Worm (Caenorhabditis elegans): ENCODE data around the gene K08E5.5.

The K08E5.5 gene

ce11 chrIII:10132495-10133450 is 27.5 kb downstream of the K08E5.5 start:
- TF ChIP-seq cog-1 (tag; optimal IDR thresholded peaks at IDR 0.05): no peak
- no peak for TF ChIP-seq klf-2 (GFP tag; conservative IDR thresholded peaks at IDR 0.05)
- no peak for TF ChIP-seq flt-1 (GFP tag; IDR thresholded peaks at IDR 0.05)
- no peak for TF ChIP-seq ref-1 (GFP tag; conservative IDR thresholded peaks at IDR 0.05)

- no peak for TF ChIP-seq med-1 (GFP tag; optimal IDR thresholded peaks at IDR 0.05; ENCODE audit: insufficient read depth)
- no peak for TF ChIP-seq ztf-29 (GFP tag; IDR thresholded peaks at IDR 0.05)
- TF ChIP-seq klf-2 (GFP tag; conservative IDR thresholded peaks at IDR 0.05): no peak
- no peak for TF ChIP-seq cog-1 (tag; optimal IDR thresholded peaks at IDR 0.05)
- TF ChIP-seq ztf-23 (GFP tag; IDR thresholded peaks at IDR 0.05): no peak
- TF ChIP-seq T22C8.4 (GFP tag; IDR thresholded peaks at IDR 0.05): no peak
- no peak for TF ChIP-seq flt-1 (GFP tag; IDR thresholded peaks at IDR 0.05)
- TF ChIP-seq tab-1 (GFP tag; IDR thresholded peaks at IDR 0.05): no peak
- no peak for TF ChIP-seq ref-1 (GFP tag; conservative IDR thresholded peaks at IDR 0.05)
Measured at ce11 chrIII:10126375-10126774, 33.9 kb downstream of the K08E5.5 start.

DNA sequence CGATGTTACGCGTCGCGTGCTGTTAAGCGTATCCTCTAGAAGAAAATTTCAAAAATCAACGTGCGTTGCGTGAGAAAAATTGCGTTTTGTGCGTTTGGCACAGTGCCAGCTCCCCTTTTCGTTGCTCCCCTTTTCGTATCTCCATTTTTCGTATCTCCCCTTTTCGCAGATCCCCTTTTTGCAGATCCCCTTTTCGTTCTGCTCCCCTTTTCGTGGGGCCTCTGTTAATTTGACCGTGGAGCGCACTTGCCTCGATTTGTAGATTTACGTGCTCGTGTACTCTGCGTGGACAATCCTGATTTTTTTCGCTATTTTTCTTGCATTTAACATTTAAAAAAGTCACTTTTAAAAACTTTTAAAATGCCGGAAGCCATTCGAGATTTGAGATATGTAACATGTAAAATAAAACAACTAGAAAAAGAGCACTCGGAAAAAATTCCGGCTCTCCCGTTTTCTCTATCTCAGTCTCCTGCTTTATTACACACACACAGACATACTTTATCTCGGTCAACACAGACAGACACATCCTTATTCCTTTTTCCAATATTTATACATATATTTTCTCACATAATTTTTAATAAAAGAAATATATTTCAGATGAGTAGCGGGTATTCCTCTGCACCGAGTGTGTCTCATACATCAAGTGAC is 36.6 kb downstream of the K08E5.5 start, which contains the start of gene ttll-4:
TSS of gene ttll-4 (plus strand) at position 598 of the 648 bp plus-strand sequence.
- no peak for TF ChIP-seq med-1 (GFP tag; optimal IDR thresholded peaks at IDR 0.05; ENCODE audit: insufficient read depth)
- no peak for TF ChIP-seq ref-1 (GFP tag; conservative IDR thresholded peaks at IDR 0.05)
- peak; percentile 56; the same call in 1 of the 2 replicates for TF ChIP-seq T22C8.4 (GFP tag; IDR thresholded peaks at IDR 0.05)
- TF ChIP-seq tab-1 (GFP tag; IDR thresholded peaks at IDR 0.05): peak; percentile 58; the same call in 1 of the 2 replicates
- TF ChIP-seq flt-1 (GFP tag; IDR thresholded peaks at IDR 0.05): peak; percentile 89
- TF ChIP-seq ztf-23 (GFP tag; IDR thresholded peaks at IDR 0.05): peak; percentile 86
- peak; percentile 85 for TF ChIP-seq klf-2 (GFP tag; conservative IDR thresholded peaks at IDR 0.05)
- TF ChIP-seq cog-1 (tag; optimal IDR thresholded peaks at IDR 0.05): peak; percentile 42
- 0 out of 2 replicates have a peak, but pooled peaks have one; percentile 27 for TF ChIP-seq ztf-29 (GFP tag; IDR thresholded peaks at IDR 0.05)

- TF ChIP-seq T22C8.4 (GFP tag; IDR thresholded peaks at IDR 0.05) (peak; percentile 89), med-1 (GFP tag; optimal IDR thresholded peaks at IDR 0.05; ENCODE audit: insufficient read depth) (no peak)
Measured at ce11 chrIII:10120076-10120831, 40.0 kb downstream of the K08E5.5 start, which contains the start of the genes gtf-2H3 and ham-3. gtf-2H3 (minus strand) TSS chrIII:10120148. ham-3 (plus strand) TSS chrIII:10120781.

ce11 chrIII:10118818-10119217 is 41.5 kb downstream of the K08E5.5 start, which contains the start of gene ZK1128.3:
ZK1128.3 (minus strand) TSS chrIII:10118918.
- no peak for TF ChIP-seq ref-1 (GFP tag; conservative IDR thresholded peaks at IDR 0.05)
- TF ChIP-seq tab-1 (GFP tag; IDR thresholded peaks at IDR 0.05): no peak
- TF ChIP-seq klf-2 (GFP tag; conservative IDR thresholded peaks at IDR 0.05): no peak
- no peak for TF ChIP-seq ztf-29 (GFP tag; IDR thresholded peaks at IDR 0.05)
- TF ChIP-seq flt-1 (GFP tag; IDR thresholded peaks at IDR 0.05): no peak
- TF ChIP-seq ztf-23 (GFP tag; IDR thresholded peaks at IDR 0.05): no peak
- TF ChIP-seq T22C8.4 (GFP tag; IDR thresholded peaks at IDR 0.05): no peak
- TF ChIP-seq med-1 (GFP tag; optimal IDR thresholded peaks at IDR 0.05; ENCODE audit: insufficient read depth): no peak
- no peak for TF ChIP-seq cog-1 (tag; optimal IDR thresholded peaks at IDR 0.05)

DNA sequence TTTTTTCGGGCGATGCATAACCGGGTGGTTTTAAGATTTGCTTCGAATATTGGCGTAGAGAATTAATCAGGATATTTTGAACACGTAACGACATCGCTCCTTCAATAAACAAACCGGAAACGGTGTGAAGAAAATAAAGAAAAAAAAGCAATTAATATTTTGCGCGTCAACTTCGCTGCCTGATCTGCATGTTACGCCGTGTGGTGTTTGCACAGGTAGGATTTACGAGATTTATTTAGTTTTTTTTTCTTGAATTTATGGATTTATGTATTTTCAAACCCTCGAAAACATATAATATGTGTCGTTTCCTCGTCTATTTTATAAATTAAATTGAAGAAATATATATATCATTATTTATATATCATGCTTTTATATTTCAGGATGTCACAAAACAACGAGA is 45.6 kb downstream of the K08E5.5 start, which contains the start of the genes ZK1128.1 and mett-10:
TSS of gene ZK1128.1 (minus strand) at position 99 of the 400 bp plus-strand sequence.
TSS of gene mett-10 (plus strand) at position 375 of the 400 bp plus-strand sequence.
- TF ChIP-seq cog-1 (tag; optimal IDR thresholded peaks at IDR 0.05) (no peak), tab-1 (GFP tag; IDR thresholded peaks at IDR 0.05) (no peak), ref-1 (GFP tag; conservative IDR thresholded peaks at IDR 0.05) (no peak), ztf-23 (GFP tag; IDR thresholded peaks at IDR 0.05) (no peak), med-1 (GFP tag; optimal IDR thresholded peaks at IDR 0.05; ENCODE audit: insufficient read depth) (no peak), flt-1 (GFP tag; IDR thresholded peaks at IDR 0.05) (no peak), T22C8.4 (GFP tag; IDR thresholded peaks at IDR 0.05) (no peak), ztf-29 (GFP tag; IDR thresholded peaks at IDR 0.05) (no peak), klf-2 (GFP tag; conservative IDR thresholded peaks at IDR 0.05) (no peak)

DNA sequence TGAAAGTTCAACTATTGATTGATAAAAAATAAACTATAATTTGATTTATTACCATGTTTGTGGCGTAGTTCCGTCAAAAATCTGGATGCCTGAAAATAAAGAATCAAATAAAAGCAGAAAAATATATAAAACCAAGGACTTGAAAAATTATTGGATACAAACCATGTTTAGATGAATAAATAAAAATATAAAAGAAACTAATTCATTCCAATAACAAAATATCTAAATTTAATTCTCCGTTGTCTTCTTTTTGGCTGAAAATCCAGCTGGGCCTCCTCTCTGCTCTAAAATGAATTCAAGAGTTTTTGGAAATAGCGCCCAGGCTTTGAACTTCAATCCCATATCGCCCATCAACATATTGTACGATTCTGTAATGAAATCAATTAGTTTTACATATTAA is 47.3 kb downstream of the K08E5.5 start, which contains the start of gene vps-29:
TSS of gene vps-29 (minus strand) at position 101 of the 400 bp plus-strand sequence.
- no peak for TF ChIP-seq cog-1 (tag; optimal IDR thresholded peaks at IDR 0.05)
- no peak for TF ChIP-seq med-1 (GFP tag; optimal IDR thresholded peaks at IDR 0.05; ENCODE audit: insufficient read depth)
- TF ChIP-seq ztf-23 (GFP tag; IDR thresholded peaks at IDR 0.05): no peak
- TF ChIP-seq tab-1 (GFP tag; IDR thresholded peaks at IDR 0.05): no peak
- TF ChIP-seq T22C8.4 (GFP tag; IDR thresholded peaks at IDR 0.05): no peak
- no peak for TF ChIP-seq klf-2 (GFP tag; conservative IDR thresholded peaks at IDR 0.05)
- no peak for TF ChIP-seq ref-1 (GFP tag; conservative IDR thresholded peaks at IDR 0.05)
- no peak for TF ChIP-seq flt-1 (GFP tag; IDR thresholded peaks at IDR 0.05)
- no peak for TF ChIP-seq ztf-29 (GFP tag; IDR thresholded peaks at IDR 0.05)

Data from whole organism, midembryonic.